Fruit fly (Drosophila melanogaster) whole organism, pupa: ENCODE results near the gene osk.

Experiments used
- CG10348 ChIP-seq: fragments of 200-800 bp; sonication (Bioruptor generic); IDR thresholded peaks from 2 replicates; pipeline ENCODE4 v1.3.6; 2022; ENCODE audit warnings: missing biosample characterization, missing genetic modification characterization
- CG12605 ChIP-seq: fragments of 200-800 bp; sonication (Bioruptor generic); IDR thresholded peaks from 2 replicates; pipeline ENCODE4 v1.3.6; 2022; ENCODE audit warnings: missing biosample characterization, missing genetic modification characterization
- CG13204 ChIP-seq: fragments of 200-800 bp; sonication (Bioruptor generic); optimal IDR thresholded peaks from 2 replicates; lab custom pipeline; 2018; ENCODE audit warnings: missing biosample characterization, mild to moderate bottlenecking, missing genetic modification characterization, moderate library complexity
- CG14655 ChIP-seq: fragments of 200-800 bp; sonication (Bioruptor generic); optimal IDR thresholded peaks from 3 replicates; lab custom pipeline; 2017; ENCODE audit warnings: mild to moderate bottlenecking, missing biosample characterization, missing genetic modification reagents, missing genetic modification characterization
- CG15710 ChIP-seq: fragments of 200-800 bp; sonication (Bioruptor generic); optimal IDR thresholded peaks from 2 replicates; lab custom pipeline; 2018; ENCODE audit warnings: missing biosample characterization, mild to moderate bottlenecking, missing genetic modification characterization, moderate library complexity
- CG17806 ChIP-seq: fragments of 200-800 bp; sonication (Bioruptor generic); optimal IDR thresholded peaks from 2 replicates; lab custom pipeline; 2018; ENCODE audit warnings: missing biosample characterization, mild to moderate bottlenecking, missing genetic modification characterization, moderate library complexity
- CG32121 ChIP-seq: fragments of 200-800 bp; sonication (Bioruptor generic); IDR thresholded peaks from 2 replicates; pipeline ENCODE4 v1.3.6; 2022; ENCODE audit warnings: missing biosample characterization, missing genetic modification characterization
- CG34367 ChIP-seq: fragments of 200-800 bp; sonication (Bioruptor generic); optimal IDR thresholded peaks from 2 replicates; lab custom pipeline; 2018; ENCODE audit warnings: missing biosample characterization, mild to moderate bottlenecking, missing genetic modification characterization
- CG4496 ChIP-seq: fragments of 200-800 bp; sonication (Bioruptor generic); IDR thresholded peaks from 3 replicates; pipeline ENCODE4 v1.3.6; 2022; ENCODE audit warnings: missing biosample characterization, missing genetic modification characterization
- CG8159 ChIP-seq: fragments of 200-800 bp; sonication (Bioruptor generic); optimal IDR thresholded peaks from 3 replicates; lab custom pipeline; 2018; ENCODE audit warnings: missing biosample characterization, mild to moderate bottlenecking, missing genetic modification characterization, moderate library complexity
- CG8301 ChIP-seq: fragments of 200-800 bp; sonication (Bioruptor generic); optimal IDR thresholded peaks from 2 replicates; lab custom pipeline; 2018; ENCODE audit warnings: missing biosample characterization, mild to moderate bottlenecking, missing genetic modification characterization
- CG9948 ChIP-seq: fragments of 200-800 bp; sonication (Bioruptor generic); optimal IDR thresholded peaks from 2 replicates; lab custom pipeline; 2018; ENCODE audit warnings: missing biosample characterization, mild to moderate bottlenecking, missing genetic modification characterization, moderate library complexity
- D1 ChIP-seq: fragments of 200-800 bp; sonication (Bioruptor generic); optimal IDR thresholded peaks from 2 replicates; lab custom pipeline; 2018; ENCODE audit warnings: missing biosample characterization, mild to moderate bottlenecking, missing genetic modification characterization, moderate library complexity
- EcR ChIP-seq: fragments of 200-800 bp; sonication (Bioruptor generic); optimal IDR thresholded peaks from 3 replicates; lab custom pipeline; 2019; ENCODE audit warnings: missing biosample characterization, missing genetic modification characterization, mild to moderate bottlenecking, moderate library complexity, missing genetic modification reagents
- Ets98B ChIP-seq: fragments of 200-800 bp; sonication (Bioruptor generic); IDR thresholded peaks from 2 replicates; pipeline ENCODE4 v1.3.6; 2022; ENCODE audit warnings: missing biosample characterization, missing genetic modification characterization
- Pif1A ChIP-seq: fragments of 200-800 bp; sonication (Bioruptor generic); optimal IDR thresholded peaks from 3 replicates; lab custom pipeline; 2016; ENCODE audit warnings: missing biosample characterization, missing genetic modification characterization
- Pif1B ChIP-seq: fragments of 200-800 bp; sonication (Bioruptor generic); optimal IDR thresholded peaks from 3 replicates; lab custom pipeline; 2016; ENCODE audit warnings: missing biosample characterization, missing genetic modification characterization
- Snoo ChIP-seq: fragments of 200-800 bp; sonication (Bioruptor generic); optimal IDR thresholded peaks from 3 replicates; lab custom pipeline; 2017; ENCODE audit warnings: missing biosample characterization, mild to moderate bottlenecking, missing genetic modification characterization, inconsistent platforms
- fd96Ca ChIP-seq: fragments of 200-800 bp; sonication (Bioruptor generic); IDR thresholded peaks from 3 replicates; pipeline ENCODE4 v1.3.6; 2022; ENCODE audit warnings: missing biosample characterization, missing genetic modification characterization
- gl ChIP-seq: fragments of 200-800 bp; sonication (Bioruptor generic); optimal IDR thresholded peaks from 2 replicates; lab custom pipeline; 2018; ENCODE audit warnings: missing biosample characterization, mild to moderate bottlenecking, missing genetic modification characterization
- rn ChIP-seq: fragments of 200-800 bp; sonication (Bioruptor generic); IDR thresholded peaks from 2 replicates; pipeline ENCODE4 v1.3.6; 2022; ENCODE audit warnings: missing biosample characterization, missing genetic modification characterization

The osk gene

DNA sequence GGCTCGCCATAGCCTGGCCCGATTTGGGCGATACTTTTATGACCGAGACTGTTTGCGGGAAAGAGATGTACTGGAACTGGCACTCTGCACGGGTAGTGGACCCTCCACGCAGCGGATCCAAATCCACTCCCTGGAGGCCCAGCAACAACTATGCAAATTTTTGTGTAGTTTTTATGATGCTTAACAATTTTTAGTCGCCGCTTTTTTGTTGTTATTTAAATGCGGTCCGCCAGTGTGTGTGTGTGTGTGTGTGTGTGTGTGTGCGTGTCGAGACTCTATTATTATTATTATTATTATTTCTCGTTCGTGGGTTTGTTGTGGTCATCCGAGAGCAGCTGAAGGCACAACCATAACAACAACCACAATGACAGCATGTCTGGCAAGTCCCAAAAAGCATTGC lies 24.2 kb downstream of the osk start:
- TF ChIP-seq Pif1B (GFP tag; lab: Kevin White, UChicago), result no peak
- no peak for TF ChIP-seq Snoo
- no peak for TF ChIP-seq Pif1A (GFP tag; lab: Kevin White, UChicago)
- no peak for TF ChIP-seq CG13204 (GFP tag; lab: Kevin White, UChicago)
- no peak for TF ChIP-seq CG4496 (GFP tag; lab: Robert Waterston, UW)
- no peak for TF ChIP-seq CG32121 (GFP tag; lab: Robert Waterston, UW)
- no peak for TF ChIP-seq CG15710 (tag; lab: Kevin White, UChicago)
- TF ChIP-seq CG14655 (GFP tag; lab: Kevin White, UChicago), result no peak
- TF ChIP-seq CG8159 (tag; lab: Kevin White, UChicago), result no peak
- no peak for TF ChIP-seq CG8301
- no peak for TF ChIP-seq rn (GFP tag; lab: Robert Waterston, UW)

DNA sequence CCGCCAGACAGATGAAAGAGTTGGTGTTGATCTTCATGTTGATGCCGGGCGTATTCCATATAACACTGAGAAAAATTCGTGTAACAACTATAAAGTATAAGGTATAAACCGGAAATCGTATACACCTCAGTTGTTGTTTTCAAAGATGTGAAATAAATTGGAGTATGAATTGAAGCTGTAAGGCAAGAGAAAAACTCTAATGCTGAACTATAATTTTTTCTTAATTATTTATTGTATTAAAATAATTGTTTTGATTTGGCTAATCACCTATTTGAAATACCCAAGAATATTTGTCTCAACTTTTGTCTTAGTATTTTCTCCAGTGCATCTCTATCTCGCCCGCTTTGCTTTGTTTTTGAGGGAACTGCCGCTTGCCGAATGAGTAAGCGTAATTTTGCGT lies 25.4 kb downstream of the osk start:
- TF ChIP-seq CG8301, result peak; percentile 53
- TF ChIP-seq CG32121 (GFP tag; lab: Robert Waterston, UW), result peak; percentile 53; the same call in 1 of the 2 replicates
- TF ChIP-seq CG34367 (tag; lab: Kevin White, UChicago), result no peak
- TF ChIP-seq CG8159 (tag; lab: Kevin White, UChicago), result no peak
- TF ChIP-seq CG14655 (GFP tag; lab: Kevin White, UChicago), result peak; percentile 43

DNA sequence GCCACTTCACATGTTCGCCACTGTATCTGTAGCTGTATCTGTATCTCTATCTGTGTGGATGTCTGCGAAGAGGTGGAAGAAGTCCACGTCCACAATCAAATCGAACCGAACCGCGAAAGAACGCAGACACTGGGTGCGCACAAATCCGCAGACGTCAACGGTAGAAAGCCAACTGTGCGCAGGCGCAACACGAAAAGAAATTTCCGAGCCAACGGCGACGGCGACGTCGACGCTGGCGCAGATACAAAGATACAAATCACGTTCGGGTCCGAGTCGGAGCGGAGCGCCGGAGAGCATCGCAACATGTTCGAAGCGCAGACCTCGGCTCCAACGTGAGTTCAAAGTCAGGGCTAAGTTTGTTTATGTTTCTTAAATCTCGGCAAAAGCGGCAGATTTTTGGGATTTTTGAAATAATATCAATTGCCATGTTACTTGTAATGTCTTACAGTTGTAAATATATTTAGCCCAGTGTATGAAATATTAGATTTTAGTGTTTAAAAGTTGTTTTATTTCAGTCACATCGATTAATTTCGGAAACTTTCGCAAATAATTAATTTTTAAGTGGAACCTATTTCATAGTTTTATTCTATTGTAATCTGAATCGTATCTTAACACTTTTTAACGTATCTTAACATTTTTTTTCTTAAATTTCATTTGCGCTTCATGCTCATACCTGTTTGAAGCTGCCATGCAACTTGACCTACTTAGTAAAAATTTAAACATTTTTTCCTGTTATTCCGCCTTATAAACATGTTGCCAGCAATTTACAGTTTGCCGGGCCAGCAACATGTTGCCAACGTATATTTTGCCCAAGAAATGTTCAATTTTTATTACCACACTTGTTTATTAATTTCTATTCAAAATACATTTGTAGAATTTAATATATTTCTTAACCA lies 28.2 kb downstream of the osk start, which contains the start of gene ich:
Gene ich (minus strand): TSS at position 178 of the 896 bp plus-strand sequence.
- TF ChIP-seq CG9948, result no peak
- TF ChIP-seq EcR (GFP tag; lab: Kevin White, UChicago), result peak; percentile 4
- TF ChIP-seq fd96Ca (GFP tag; lab: Robert Waterston, UW), result 0 out of 3 replicates have a peak, but pooled peaks have one; percentile 31

DNA sequence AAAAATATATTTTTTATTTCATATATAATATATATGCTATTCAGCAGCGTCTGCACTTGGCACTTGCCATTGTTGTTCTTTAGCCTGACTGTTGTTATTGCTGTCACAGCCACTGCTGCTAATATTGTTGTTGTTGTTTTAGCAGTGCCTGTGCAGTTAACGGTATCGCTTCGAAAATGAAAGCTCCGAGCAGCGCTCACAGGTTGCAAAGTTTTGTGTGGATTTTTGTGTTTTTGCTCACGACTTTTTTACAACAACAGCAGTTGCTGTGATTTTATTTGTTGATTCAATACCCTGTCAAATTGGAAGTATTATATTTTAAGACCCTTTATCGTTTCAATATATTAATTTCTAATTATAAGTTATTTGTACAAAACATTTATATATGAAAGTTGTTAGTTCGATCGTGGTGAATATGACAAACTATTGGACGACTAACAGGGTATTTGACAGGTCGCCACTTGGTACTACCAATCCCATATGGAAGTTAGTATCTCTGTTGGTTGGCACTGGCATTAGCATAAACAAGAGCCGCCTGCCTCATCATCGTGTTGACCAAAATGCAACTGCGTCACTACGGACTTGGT lies 28.9 kb downstream of the osk start:
- TF ChIP-seq D1 (tag; lab: Kevin White, UChicago), result no peak
- TF ChIP-seq fd96Ca (GFP tag; lab: Robert Waterston, UW), result peak; percentile 36; the same call in 1 of the 3 replicates
- TF ChIP-seq Pif1B (GFP tag; lab: Kevin White, UChicago), result peak; percentile 10
- TF ChIP-seq rn (GFP tag; lab: Robert Waterston, UW), result no peak
- TF ChIP-seq Ets98B (GFP tag; lab: Robert Waterston, UW), result peak; percentile 61
- peak; percentile 25; the same call in 1 of the 2 replicates for TF ChIP-seq CG32121 (GFP tag; lab: Robert Waterston, UW)
- no peak for TF ChIP-seq CG13204 (GFP tag; lab: Kevin White, UChicago)
- TF ChIP-seq CG15710 (tag; lab: Kevin White, UChicago), result no peak
- TF ChIP-seq, all 21 proteins: peak for 4

DNA sequence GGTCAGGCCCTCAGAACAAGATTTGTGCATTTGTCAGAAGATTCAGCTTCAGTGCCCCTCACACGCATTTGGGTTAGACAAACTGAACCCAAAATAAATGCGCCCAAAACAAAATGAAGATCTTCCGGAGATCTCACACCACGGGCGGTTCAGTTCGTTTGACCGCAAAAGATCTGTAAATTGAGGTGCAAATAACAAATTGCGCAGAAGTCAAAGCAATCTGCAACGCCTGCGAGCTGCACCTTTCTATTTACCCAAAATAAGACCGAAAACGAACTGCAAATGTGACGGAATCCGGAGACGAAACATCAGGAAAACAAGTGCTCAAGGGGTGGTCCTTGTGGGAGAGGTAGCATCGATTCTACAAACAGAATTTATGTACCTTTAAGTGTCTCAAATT lies 30.6 kb downstream of the osk start:
- no peak for TF ChIP-seq rn (GFP tag; lab: Robert Waterston, UW)
- no peak for TF ChIP-seq CG13204 (GFP tag; lab: Kevin White, UChicago)
- no peak for TF ChIP-seq CG14655 (GFP tag; lab: Kevin White, UChicago)
- TF ChIP-seq, all 21 proteins: peak for 0

DNA sequence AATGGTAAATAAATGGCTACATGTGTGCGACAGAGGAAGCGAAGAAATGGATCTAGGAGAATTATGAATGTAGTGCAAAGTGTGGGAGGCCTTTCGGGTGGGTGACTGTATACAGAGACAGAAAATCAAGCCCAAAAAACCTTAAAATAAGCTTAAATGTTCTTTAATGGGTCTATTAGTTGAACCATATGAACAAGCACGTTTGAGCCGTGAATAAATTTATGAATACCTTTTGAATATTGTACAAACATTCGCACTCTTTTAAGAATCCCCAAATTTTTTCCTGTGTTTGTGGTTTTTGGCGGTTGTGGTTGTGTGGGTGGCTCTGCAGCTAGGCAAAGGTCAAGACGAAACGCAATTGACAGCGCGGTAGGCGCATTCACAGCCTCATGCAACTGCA lies 31.7 kb downstream of the osk start:
- TF ChIP-seq CG4496 (GFP tag; lab: Robert Waterston, UW) (peak; percentile 22; the same call in 2 of the 3 replicates), CG8301 (peak; percentile 43), CG32121 (GFP tag; lab: Robert Waterston, UW) (peak; percentile 46; the same call in 1 of the 2 replicates), EcR (GFP tag; lab: Kevin White, UChicago) (no peak)

DNA sequence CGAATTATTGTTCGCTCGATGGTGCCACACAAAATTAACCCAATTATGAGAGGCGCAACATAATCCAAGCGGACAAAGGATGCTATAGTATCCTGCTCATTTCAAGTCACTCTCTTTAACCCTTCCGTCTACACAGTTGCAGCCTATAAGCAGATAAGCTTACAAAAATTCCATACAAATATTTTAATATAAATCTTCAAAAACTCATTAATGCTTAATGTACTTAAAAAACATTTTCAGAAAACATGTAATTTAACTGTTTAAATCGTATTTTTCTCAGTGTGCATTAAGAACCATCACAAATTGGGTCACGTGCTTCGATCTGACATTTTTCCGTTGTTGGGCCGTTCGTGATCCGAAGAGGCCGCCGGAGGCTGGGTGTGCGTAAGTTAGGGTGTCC lies 33.9 kb downstream of the osk start:
- peak; percentile 19 for TF ChIP-seq CG17806 (tag; lab: Kevin White, UChicago)
- TF ChIP-seq Snoo, result peak; percentile 38
- TF ChIP-seq CG12605 (GFP tag; lab: Robert Waterston, UW), result no peak
- TF ChIP-seq CG14655 (GFP tag; lab: Kevin White, UChicago), result peak; percentile 20
- TF ChIP-seq CG34367 (tag; lab: Kevin White, UChicago), result peak; percentile 3
- no peak for TF ChIP-seq CG32121 (GFP tag; lab: Robert Waterston, UW)
- peak; percentile 37 for TF ChIP-seq CG15710 (tag; lab: Kevin White, UChicago)
- peak; percentile 18 for TF ChIP-seq CG8301
- no peak for TF ChIP-seq CG13204 (GFP tag; lab: Kevin White, UChicago)
- TF ChIP-seq rn (GFP tag; lab: Robert Waterston, UW), result no peak
- TF ChIP-seq CG4496 (GFP tag; lab: Robert Waterston, UW), result no peak
- TF ChIP-seq fd96Ca (GFP tag; lab: Robert Waterston, UW), result no peak
- peak; percentile 38 for TF ChIP-seq Pif1A (GFP tag; lab: Kevin White, UChicago)
- no peak for TF ChIP-seq CG10348 (GFP tag; lab: Robert Waterston, UW)
- no peak for TF ChIP-seq D1 (tag; lab: Kevin White, UChicago)
- no peak for TF ChIP-seq gl (tag; lab: Kevin White, UChicago)
- TF ChIP-seq CG8159 (tag; lab: Kevin White, UChicago), result peak; percentile 65
- no peak for TF ChIP-seq Ets98B (GFP tag; lab: Robert Waterston, UW)
- no peak for TF ChIP-seq EcR (GFP tag; lab: Kevin White, UChicago)
- TF ChIP-seq Pif1B (GFP tag; lab: Kevin White, UChicago), result peak; percentile 22
- peak; percentile 51 for TF ChIP-seq CG9948
